Worm (Caenorhabditis elegans) whole organism, L4 larva: ENCODE data around the gene nhr-173.

ENCODE experiments used
- F10B5.3 ChIP-seq: sonication (generic microtip); optimal IDR thresholded peaks from 2 replicates; lab custom pipeline; 2016; ENCODE audit warnings: mild to moderate bottlenecking, missing genetic modification characterization, missing compliant biosample characterization
- F37D6.2 ChIP-seq: sonication (generic microtip); optimal IDR thresholded peaks from 2 replicates; lab custom pipeline; 2016; ENCODE audit warnings: mild to moderate bottlenecking, missing genetic modification characterization, missing compliant biosample characterization
- F49E8.2 ChIP-seq: sonication (generic microtip); optimal IDR thresholded peaks from 2 replicates; lab custom pipeline; 2016; ENCODE audit warnings: missing compliant biosample characterization, mild to moderate bottlenecking, missing genetic modification characterization, borderline replicate concordance
- ZK337.2 ChIP-seq: fragments of 200-800 bp; sonication (Bioruptor generic); IDR thresholded peaks from 2 replicates; pipeline ENCODE4 v1.3.6; 2022; ENCODE audit warnings: missing genetic modification reagents, missing genetic modification characterization, missing compliant biosample characterization
- aha-1 ChIP-seq: fragments of 150-350 bp; peaks from one replicate; lab custom pipeline; 2014; ENCODE audit warnings: missing biosample characterization, missing genetic modification characterization
- ceh-20 ChIP-seq: fragments of 200-800 bp; sonication (Bioruptor generic); IDR thresholded peaks from 2 replicates; pipeline ENCODE4 v1.3.6; 2022; ENCODE audit warnings: missing genetic modification reagents, missing genetic modification characterization, missing compliant biosample characterization
- daf-16 ChIP-seq, 3 experiments: sonication (generic microtip); optimal IDR thresholded peaks; 2 replicates each; lab custom pipeline; 2016 to 2017; ENCODE audit warnings: missing genetic modification characterization in 3 of 3, missing genetic modification reagents in 3 of 3, mild to moderate bottlenecking in 2 of 3, missing compliant biosample characterization in 2 of 3, missing biosample characterization in 1 of 3, moderate library complexity in 1 of 3
- daf-19 ChIP-seq: fragments of 200-800 bp; sonication (Bioruptor generic); conservative IDR thresholded peaks from 2 replicates; pipeline ENCODE4 v1.3.6; 2022; ENCODE audit warnings: missing genetic modification characterization, missing compliant biosample characterization
- dmd-6 ChIP-seq: fragments of 200-800 bp; sonication (Bioruptor generic); IDR thresholded peaks from 2 replicates; pipeline ENCODE4 v1.3.6; 2022; ENCODE audit warnings: missing genetic modification reagents, missing genetic modification characterization, missing compliant biosample characterization
- dve-1 ChIP-seq: sonication (generic microtip); optimal IDR thresholded peaks from 2 replicates; lab custom pipeline; 2017; ENCODE audit warnings: antibody characterized with exemption, mild to moderate bottlenecking, missing genetic modification characterization, missing compliant biosample characterization; ENCODE audit not compliant: insufficient read depth
- egl-43 ChIP-seq: fragments of 200-800 bp; sonication (Bioruptor generic); IDR thresholded peaks from 2 replicates; pipeline ENCODE4 v1.3.6; 2022; ENCODE audit warnings: missing genetic modification reagents, missing genetic modification characterization, missing compliant biosample characterization
- hlh-11 ChIP-seq: fragments of 200-800 bp; sonication (Bioruptor generic); optimal IDR thresholded peaks from 2 replicates; lab custom pipeline; 2018; ENCODE audit warnings: mild to moderate bottlenecking, missing genetic modification characterization, missing compliant biosample characterization
- lin-1 ChIP-seq: fragments of 200-800 bp; sonication (Bioruptor generic); IDR thresholded peaks from 2 replicates; pipeline ENCODE4 v1.3.6; 2022; ENCODE audit warnings: missing genetic modification reagents, missing genetic modification characterization, missing compliant biosample characterization
- lin-15B ChIP-seq: fragments of 150-350 bp; sonication (generic microtip); optimal IDR thresholded peaks from 3 replicates; lab custom pipeline; 2014; ENCODE audit warnings: missing biosample characterization, missing genetic modification characterization
- lin-29 ChIP-seq: fragments of 200-800 bp; sonication (Bioruptor generic); IDR thresholded peaks from 2 replicates; pipeline ENCODE4 v1.3.6; 2022; ENCODE audit warnings: missing genetic modification reagents, missing genetic modification characterization, missing compliant biosample characterization
- mdl-1 ChIP-seq, 2 experiments: fragments of 150-350 bp in 1 of 2; sonication (generic microtip) in 1 of 2; optimal IDR thresholded peaks; 2 replicates each; lab custom pipeline; 2014 to 2017; ENCODE audit warnings: missing biosample characterization in 2 of 2, missing genetic modification characterization in 2 of 2
- nhr-237 ChIP-seq: sonication (generic microtip); optimal IDR thresholded peaks from 2 replicates; lab custom pipeline; 2017; ENCODE audit warnings: missing biosample characterization, missing genetic modification characterization
- nhr-28 ChIP-seq: fragments of 150-350 bp; optimal IDR thresholded peaks from 2 replicates; lab custom pipeline; 2014; ENCODE audit warnings: missing biosample characterization, missing genetic modification characterization
- nhr-48 ChIP-seq: sonication (generic microtip); optimal IDR thresholded peaks from 2 replicates; lab custom pipeline; 2016; ENCODE audit warnings: mild to moderate bottlenecking, missing genetic modification characterization, missing compliant biosample characterization
- nhr-77 ChIP-seq: fragments of 150-350 bp; optimal IDR thresholded peaks from 2 replicates; lab custom pipeline; 2014; ENCODE audit warnings: missing biosample characterization, missing genetic modification characterization
- pha-4 ChIP-seq, 2 experiments: fragments of 150-350 bp in 1 of 2; fragments of 200-800 bp in 1 of 2; sonication (Bioruptor generic) in 1 of 2; IDR thresholded peaks in 1 of 2; optimal IDR thresholded peaks in 1 of 2; 2 replicates each; pipeline versions ENCODE4 v1.3.6 to Lab custom; 2014 to 2022; ENCODE audit warnings: missing genetic modification characterization in 2 of 2, missing genetic modification reagents in 2 of 2, missing biosample characterization in 1 of 2, missing compliant biosample characterization in 1 of 2
- php-3 ChIP-seq: fragments of 200-800 bp; sonication (Bioruptor generic); IDR thresholded peaks from 2 replicates; pipeline ENCODE4 v1.3.6; 2022; ENCODE audit warnings: missing genetic modification reagents, missing genetic modification characterization, missing compliant biosample characterization
- pqm-1 ChIP-seq: sonication (generic microtip); optimal IDR thresholded peaks from 2 replicates; lab custom pipeline; 2017; ENCODE audit warnings: missing biosample characterization, missing genetic modification characterization
- saeg-2 ChIP-seq: fragments of 200-800 bp; sonication (Bioruptor generic); IDR thresholded peaks from 2 replicates; pipeline ENCODE4 v1.3.6; 2022; ENCODE audit warnings: missing genetic modification reagents, missing genetic modification characterization, missing compliant biosample characterization
- skn-1 ChIP-seq: fragments of 150-350 bp; optimal IDR thresholded peaks from 2 replicates; lab custom pipeline; 2014; ENCODE audit warnings: missing biosample characterization, missing genetic modification characterization
- snpc-1.2 ChIP-seq: fragments of 200-800 bp; sonication (Bioruptor generic); IDR thresholded peaks from 2 replicates; pipeline ENCODE4 v1.3.6; 2022; ENCODE audit warnings: missing genetic modification reagents, missing genetic modification characterization, missing compliant biosample characterization
- spr-1 ChIP-seq: sonication (generic microtip); optimal IDR thresholded peaks from 2 replicates; lab custom pipeline; 2016; ENCODE audit warnings: mild to moderate bottlenecking, missing genetic modification characterization, missing compliant biosample characterization
- tag-97 ChIP-seq: fragments of 200-800 bp; sonication (Bioruptor generic); IDR thresholded peaks from 2 replicates; pipeline ENCODE4 v1.3.6; 2022; ENCODE audit warnings: missing genetic modification characterization, missing compliant biosample characterization
- unc-39 ChIP-seq: sonication (generic microtip); optimal IDR thresholded peaks from 2 replicates; lab custom pipeline; 2017; ENCODE audit warnings: missing biosample characterization, missing genetic modification characterization
- unc-62 ChIP-seq, 3 experiments: fragments of 150-350 bp in 1 of 3; sonication (generic microtip); optimal IDR thresholded peaks in 2 of 3; peaks in 1 of 3; 1 replicate in 1 of 3; 2 replicates in 2 of 3; lab custom pipeline; 2014 to 2017; ENCODE audit warnings: missing biosample characterization in 3 of 3, missing genetic modification characterization in 3 of 3, missing genetic modification reagents in 3 of 3, missing genotype in 1 of 3
- zfp-2 ChIP-seq: sonication (generic microtip); optimal IDR thresholded peaks from 2 replicates; lab custom pipeline; 2016; ENCODE audit warnings: mild to moderate bottlenecking, missing genetic modification characterization, missing compliant biosample characterization
- zip-2 ChIP-seq: fragments of 150-350 bp; optimal IDR thresholded peaks from 2 replicates; lab custom pipeline; 2014; ENCODE audit warnings: missing biosample characterization, missing genetic modification characterization
- ztf-7 ChIP-seq: fragments of 150-350 bp; optimal IDR thresholded peaks from 2 replicates; lab custom pipeline; 2014; ENCODE audit warnings: missing biosample characterization, missing genetic modification characterization

The nhr-173 gene

ce11 chrX:6654139-6654538 is 1.2 kb upstream of the nhr-173 start (continued):
- TF ChIP-seq lin-15B (tag; lab: Kevin White, UChicago) (no peak), zfp-2 (tag; lab: Kevin White, UChicago) (no peak), F37D6.2 (no peak), mdl-1 (tag; optimal IDR thresholded peaks at IDR 0.05; lab: Kevin White, UChicago) (no peak), ztf-7 (no peak), ceh-20 (GFP tag; lab: Robert Waterston, UW) (no peak), snpc-1.2 (GFP tag; lab: Robert Waterston, UW) (no peak), F10B5.3 (tag; lab: Kevin White, UChicago) (no peak), nhr-77 (no peak), egl-43 (GFP tag; lab: Robert Waterston, UW) (no peak), skn-1 (tag; lab: Kevin White, UChicago) (no peak), daf-19 (GFP tag; lab: Robert Waterston, UW) (no peak), lin-29 (GFP tag; lab: Robert Waterston, UW) (no peak), unc-39 (tag; lab: Kevin White, UChicago) (no peak), saeg-2 (GFP tag; lab: Robert Waterston, UW) (no peak), hlh-11 (peak; percentile 32)
- TF ChIP-seq, all 104 proteins: peak for 8

- TF ChIP-seq php-3 (GFP tag; lab: Robert Waterston, UW) (peak; percentile 82), nhr-237 (tag; lab: Kevin White, UChicago) (no peak), nhr-48 (tag; lab: Kevin White, UChicago) (no peak), aha-1 (tag; lab: Kevin White, UChicago) (peak; percentile 33), spr-1 (no peak), nhr-28 (peak; percentile 26), pha-4 (GFP tag; IDR thresholded peaks at IDR 0.05; lab: Robert Waterston, UW) (no peak), pha-4 (tag; optimal IDR thresholded peaks at IDR 0.05; lab: Kevin White, UChicago) (peak; percentile 17), dve-1 (tag; lab: Kevin White, UChicago) (peak; percentile 0)
Measured at ce11 chrX:6656251-6656650, 923 bp downstream of the nhr-173 start.

DNA sequence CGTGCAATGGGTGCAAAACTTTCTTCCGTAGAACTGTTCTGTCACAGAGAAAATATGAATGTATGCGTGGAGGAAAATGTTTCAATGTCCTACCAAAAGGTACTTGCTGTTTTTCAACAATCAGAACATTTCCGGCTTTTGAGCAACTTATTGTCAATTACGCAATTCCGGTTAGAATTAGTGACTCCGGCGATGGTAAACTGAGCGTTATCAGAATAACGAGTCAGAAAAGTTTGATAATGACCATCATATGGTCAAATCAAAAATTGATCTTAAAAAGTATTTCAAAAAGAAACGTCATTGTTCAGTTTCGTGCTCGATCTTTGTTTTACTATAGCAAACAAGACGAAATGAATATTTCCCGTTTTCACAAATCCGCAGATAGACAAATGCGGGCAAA is 1.4 kb downstream of the nhr-173 start:
- TF ChIP-seq F49E8.2 (tag; lab: Kevin White, UChicago) (no peak), unc-62 (GFP tag; optimal IDR thresholded peaks at IDR 0.05 in 1 of 2; lab: Kevin White, UChicago) (peak in 1 of 2 experiments; percentile 44), unc-62 (tag; optimal IDR thresholded peaks at IDR 0.05; lab: Kevin White, UChicago) (no peak), nhr-28 (peak; percentile 4), dmd-6 (GFP tag; lab: Robert Waterston, UW) (peak; percentile 32), daf-16 (GFP tag; optimal IDR thresholded peaks at IDR 0.05; lab: Kevin White, UChicago) (no peak), daf-16 (tag; optimal IDR thresholded peaks at IDR 0.05; lab: Kevin White, UChicago) (peak; percentile 40), ZK337.2 (GFP tag; lab: Robert Waterston, UW) (no peak), pqm-1 (tag; lab: Kevin White, UChicago) (peak; percentile 55), zip-2 (tag; lab: Kevin White, UChicago) (no peak)
- TF ChIP-seq, all 104 proteins: peak for 5

DNA sequence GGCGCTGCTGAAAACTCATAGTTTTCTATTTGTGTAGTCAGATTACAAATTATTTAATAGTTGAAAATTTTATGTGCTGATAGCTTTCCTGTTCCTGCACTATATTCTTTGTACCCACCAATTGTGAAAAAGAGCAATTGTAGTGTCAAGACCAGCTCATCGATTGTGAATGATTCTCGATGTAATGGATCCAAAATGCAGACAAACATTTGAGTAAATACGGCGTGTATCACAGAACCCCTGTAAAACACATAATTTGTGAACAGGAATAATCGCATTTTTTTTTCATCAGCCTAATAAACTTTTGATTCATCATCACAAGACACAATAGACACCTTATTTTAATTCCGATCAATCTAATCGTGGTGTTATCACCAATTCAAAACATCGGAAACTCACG is 6.9 kb downstream of the nhr-173 start:
- TF ChIP-seq aha-1 (tag; lab: Kevin White, UChicago) (peak; percentile 60), daf-16 (GFP tag; optimal IDR thresholded peaks at IDR 0.05; lab: Kevin White, UChicago) (no peak), daf-16 (tag; optimal IDR thresholded peaks at IDR 0.05; lab: Kevin White, UChicago) (peak; percentile 34), lin-1 (GFP tag; lab: Robert Waterston, UW) (peak; percentile 42; the same call in 1 of the 2 replicates), php-3 (GFP tag; lab: Robert Waterston, UW) (no peak), tag-97 (no peak), hlh-11 (peak; percentile 17), dmd-6 (GFP tag; lab: Robert Waterston, UW) (peak; percentile 42; the same call in 1 of the 2 replicates)
